Worm (Caenorhabditis elegans): ENCODE results near the gene spe-49.

ce11 chrV:6303471-6303870 is 22.3 kb downstream of the spe-49 start, which contains the start of gene sago-1:
- TF ChIP-seq med-1 (GFP tag; optimal IDR thresholded peaks at IDR 0.05; ENCODE audit: insufficient read depth) (no peak), cog-1 (tag; optimal IDR thresholded peaks at IDR 0.05) (no peak), ztf-29 (GFP tag; IDR thresholded peaks at IDR 0.05) (no peak), flt-1 (GFP tag; IDR thresholded peaks at IDR 0.05) (no peak), ztf-23 (GFP tag; IDR thresholded peaks at IDR 0.05) (no peak), tab-1 (GFP tag; IDR thresholded peaks at IDR 0.05) (no peak), T22C8.4 (GFP tag; IDR thresholded peaks at IDR 0.05) (no peak), klf-2 (GFP tag; conservative IDR thresholded peaks at IDR 0.05) (no peak)
